Worm (Caenorhabditis elegans) whole organism, young adult: ENCODE measurements around the gene gcy-31.

Source experiments
- C06A6.2 ChIP-seq: fragments of 200-800 bp; sonication (Bioruptor generic); conservative IDR thresholded peaks from 2 replicates; pipeline ENCODE4 v1.3.6; 2022; ENCODE audit warnings: missing genetic modification characterization, missing compliant biosample characterization
- F57A8.1 ChIP-seq: fragments of 200-800 bp; sonication (Bioruptor generic); optimal IDR thresholded peaks from 2 replicates; lab custom pipeline; 2018; ENCODE audit warnings: mild to moderate bottlenecking, missing genetic modification characterization, moderate library complexity, missing compliant biosample characterization
- K11D2.4 ChIP-seq: fragments of 200-800 bp; sonication (Bioruptor generic); IDR thresholded peaks from 2 replicates; pipeline ENCODE4 v1.3.6; 2022; ENCODE audit warnings: missing genetic modification reagents, missing genetic modification characterization, missing compliant biosample characterization
- K12H6.12 ChIP-seq: fragments of 200-800 bp; sonication (Bioruptor generic); optimal IDR thresholded peaks from 2 replicates; lab custom pipeline; 2018; ENCODE audit warnings: mild to moderate bottlenecking, missing genetic modification characterization, missing compliant biosample characterization
- T07F8.4 ChIP-seq: sonication (generic microtip); optimal IDR thresholded peaks from 2 replicates; lab custom pipeline; 2016; ENCODE audit warnings: mild to moderate bottlenecking, missing genetic modification characterization, moderate library complexity, missing compliant biosample characterization
- Y56A3A.18 ChIP-seq: fragments of 200-800 bp; sonication (Bioruptor generic); IDR thresholded peaks from 2 replicates; pipeline ENCODE4 v1.3.6; 2022; ENCODE audit warnings: missing genetic modification reagents, missing genetic modification characterization, missing compliant biosample characterization
- Y67H2A.10 ChIP-seq: fragments of 200-800 bp; sonication (Bioruptor generic); conservative IDR thresholded peaks from 2 replicates; pipeline ENCODE4 v1.3.6; 2022; ENCODE audit warnings: missing genetic modification reagents, missing genetic modification characterization, missing compliant biosample characterization
- Y79H2A.3 ChIP-seq: fragments of 200-800 bp; sonication (Bioruptor generic); conservative IDR thresholded peaks from 2 replicates; pipeline ENCODE4 v1.3.6; 2022; ENCODE audit warnings: missing genetic modification reagents, missing genetic modification characterization, missing compliant biosample characterization
- ZK185.1 ChIP-seq: sonication (generic microtip); optimal IDR thresholded peaks from 2 replicates; lab custom pipeline; 2016; ENCODE audit warnings: mild to moderate bottlenecking, missing genetic modification characterization, missing compliant biosample characterization; ENCODE audit not compliant: poor library complexity, severe bottlenecking
- bed-1 ChIP-seq: fragments of 200-800 bp; sonication (Bioruptor generic); IDR thresholded peaks from 2 replicates; pipeline ENCODE4 v1.3.6; 2022; ENCODE audit warnings: missing genetic modification reagents, missing genetic modification characterization, missing compliant biosample characterization
- ceh-27 ChIP-seq: fragments of 200-800 bp; sonication (Bioruptor generic); optimal IDR thresholded peaks from 2 replicates; lab custom pipeline; 2018; ENCODE audit warnings: mild to moderate bottlenecking, missing genetic modification characterization, moderate library complexity, missing compliant biosample characterization
- chd-7 ChIP-seq: sonication (generic microtip); optimal IDR thresholded peaks from 2 replicates; lab custom pipeline; 2016; ENCODE audit warnings: mild to moderate bottlenecking, missing genetic modification characterization, moderate library complexity, missing compliant biosample characterization
- die-1 ChIP-seq: sonication (generic microtip); optimal IDR thresholded peaks from 2 replicates; lab custom pipeline; 2016; ENCODE audit warnings: missing genotype, mild to moderate bottlenecking, missing genetic modification characterization, missing compliant biosample characterization
- dox-1 ChIP-seq: fragments of 200-800 bp; sonication (Bioruptor generic); IDR thresholded peaks from 2 replicates; pipeline ENCODE4 v1.3.6; 2022; ENCODE audit warnings: missing genetic modification reagents, missing genetic modification characterization, missing compliant biosample characterization
- dpl-1 ChIP-seq: fragments of 150-350 bp; optimal IDR thresholded peaks from 2 replicates; lab custom pipeline; 2014; ENCODE audit warnings: missing biosample characterization, missing genetic modification reagents, missing genetic modification characterization
- egl-44 ChIP-seq: fragments of 200-800 bp; sonication (Bioruptor generic); IDR thresholded peaks from 2 replicates; pipeline ENCODE4 v1.3.6; 2022; ENCODE audit warnings: missing genetic modification reagents, missing genetic modification characterization, missing compliant biosample characterization
- gei-17 ChIP-seq: fragments of 200-800 bp; sonication (Bioruptor generic); optimal IDR thresholded peaks from 2 replicates; lab custom pipeline; 2018; ENCODE audit warnings: mild to moderate bottlenecking, missing genetic modification characterization, missing compliant biosample characterization
- hmg-1.2 ChIP-seq: fragments of 200-800 bp; sonication (Bioruptor generic); IDR thresholded peaks from 2 replicates; pipeline ENCODE4 v1.3.6; 2022; ENCODE audit warnings: missing genetic modification reagents, missing genetic modification characterization, missing compliant biosample characterization
- hmg-20 ChIP-seq: fragments of 200-800 bp; sonication (Bioruptor generic); IDR thresholded peaks from 2 replicates; pipeline ENCODE4 v1.3.6; 2022; ENCODE audit warnings: missing genetic modification reagents, missing genetic modification characterization, missing compliant biosample characterization
- hsf-1 ChIP-seq: fragments of 200-800 bp; sonication (Bioruptor generic); IDR thresholded peaks from 2 replicates; pipeline ENCODE4 v1.3.6; 2022; ENCODE audit warnings: missing genetic modification reagents, missing genetic modification characterization, missing compliant biosample characterization
- lin-26 ChIP-seq: fragments of 200-800 bp; sonication (Bioruptor generic); IDR thresholded peaks from 2 replicates; pipeline ENCODE4 v1.3.6; 2022; ENCODE audit warnings: missing genetic modification reagents, missing genetic modification characterization, missing compliant biosample characterization
- lin-40 ChIP-seq: sonication (generic microtip); optimal IDR thresholded peaks from 2 replicates; lab custom pipeline; 2016; ENCODE audit warnings: missing genetic modification characterization, mild to moderate bottlenecking, missing compliant biosample characterization, missing genotype, missing genetic modification reagents
- madf-6 ChIP-seq: fragments of 200-800 bp; sonication (Bioruptor generic); IDR thresholded peaks from 2 replicates; pipeline ENCODE4 v1.3.6; 2022; ENCODE audit warnings: missing genetic modification reagents, missing genetic modification characterization, missing compliant biosample characterization
- mel-28 ChIP-seq: sonication (generic microtip); optimal IDR thresholded peaks from 2 replicates; lab custom pipeline; 2016; ENCODE audit warnings: borderline replicate concordance, mild to moderate bottlenecking, missing genetic modification characterization, missing compliant biosample characterization
- nhr-80 ChIP-seq: sonication (generic microtip); optimal IDR thresholded peaks from 2 replicates; lab custom pipeline; 2016; ENCODE audit warnings: missing genetic modification characterization, missing compliant biosample characterization
- rec-8 ChIP-seq, 2 experiments: sonication (generic microtip); optimal IDR thresholded peaks; 2 replicates each; lab custom pipeline; 2016; ENCODE audit warnings: mild to moderate bottlenecking in 2 of 2, missing genetic modification characterization in 2 of 2, missing genetic modification reagents in 2 of 2, missing genotype in 2 of 2, missing biosample characterization in 1 of 2, missing compliant biosample characterization in 1 of 2, moderate library complexity in 1 of 2
- sea-2 ChIP-seq: fragments of 200-800 bp; sonication (Bioruptor generic); IDR thresholded peaks from 2 replicates; pipeline ENCODE4 v1.3.6; 2022; ENCODE audit warnings: missing genetic modification characterization, missing compliant biosample characterization
- snpc-1.3 ChIP-seq: sonication (generic microtip); optimal IDR thresholded peaks from 2 replicates; lab custom pipeline; 2017; ENCODE audit warnings: missing genetic modification characterization, mild to moderate bottlenecking, missing compliant biosample characterization, antibody characterized with exemption, moderate library complexity, missing genotype, missing genetic modification reagents; ENCODE audit not compliant: insufficient read depth
- snpc-4 ChIP-seq, 5 experiments: fragments of 150-350 bp in 1 of 5; sonication (generic microtip) in 4 of 5; optimal IDR thresholded peaks; 2 replicates each; lab custom pipeline; 2014 to 2018; ENCODE audit warnings: missing genetic modification characterization in 5 of 5, missing biosample characterization in 3 of 5, antibody characterized with exemption in 2 of 5, mild to moderate bottlenecking in 2 of 5, missing compliant biosample characterization in 2 of 5, missing genotype in 2 of 5, moderate library complexity in 2 of 5, missing genetic modification reagents in 1 of 5
- sptf-2 ChIP-seq: fragments of 200-800 bp; sonication (Bioruptor generic); optimal IDR thresholded peaks from 2 replicates; lab custom pipeline; 2018; ENCODE audit warnings: mild to moderate bottlenecking, missing genetic modification characterization, missing compliant biosample characterization
- tbp1 ChIP-seq: fragments of 200-800 bp; sonication (Bioruptor generic); optimal IDR thresholded peaks from 2 replicates; lab custom pipeline; 2018; ENCODE audit warnings: mild to moderate bottlenecking, missing genetic modification characterization, missing compliant biosample characterization
- tbx-9 ChIP-seq: sonication (generic microtip); optimal IDR thresholded peaks from 2 replicates; lab custom pipeline; 2016; ENCODE audit warnings: borderline replicate concordance, missing genetic modification characterization, inconsistent platforms, missing compliant biosample characterization
- zfh-2 ChIP-seq: fragments of 200-800 bp; sonication (Bioruptor generic); conservative IDR thresholded peaks from 2 replicates; pipeline ENCODE4 v1.3.6; 2022; ENCODE audit warnings: missing genetic modification reagents, missing genetic modification characterization, missing compliant biosample characterization
- ztf-18 ChIP-seq: sonication (generic microtip); optimal IDR thresholded peaks from 2 replicates; lab custom pipeline; 2016; ENCODE audit warnings: missing genotype, mild to moderate bottlenecking, missing genetic modification characterization, missing compliant biosample characterization
- ztf-6 ChIP-seq: fragments of 200-800 bp; sonication (Bioruptor generic); IDR thresholded peaks from 2 replicates; pipeline ENCODE4 v1.3.6; 2022; ENCODE audit warnings: missing genetic modification reagents, missing genetic modification characterization, missing compliant biosample characterization

The gcy-31 gene

ce11 chrX:2413277-2413676 is 14.0 kb downstream of the gcy-31 start, which contains the start of gene hlh-15:
hlh-15 (minus strand) TSS chrX:2413377.
- TF ChIP-seq die-1 (tag; lab: Kevin White, UChicago): no peak
- no peak for TF ChIP-seq K11D2.4 (GFP tag; lab: Robert Waterston, UW)
- TF ChIP-seq, all 124 proteins: peak for 0

ce11 chrX:2410978-2411377 is 16.3 kb downstream of the gcy-31 start:
- TF ChIP-seq sea-2 (GFP tag; lab: Robert Waterston, UW) (no peak), nhr-80 (tag; lab: Kevin White, UChicago) (peak; percentile 72)

- TF ChIP-seq nhr-80 (tag; lab: Kevin White, UChicago) (peak; percentile 65), ztf-6 (GFP tag; lab: Robert Waterston, UW) (no peak)
Measured at ce11 chrX:2409243-2409741, 18.0 kb downstream of the gcy-31 start, which contains the start of the genes C43H6.12 and trpp-12. C43H6.12 (plus strand) TSS chrX:2409607. trpp-12 (plus strand) TSS chrX:2409691.

DNA sequence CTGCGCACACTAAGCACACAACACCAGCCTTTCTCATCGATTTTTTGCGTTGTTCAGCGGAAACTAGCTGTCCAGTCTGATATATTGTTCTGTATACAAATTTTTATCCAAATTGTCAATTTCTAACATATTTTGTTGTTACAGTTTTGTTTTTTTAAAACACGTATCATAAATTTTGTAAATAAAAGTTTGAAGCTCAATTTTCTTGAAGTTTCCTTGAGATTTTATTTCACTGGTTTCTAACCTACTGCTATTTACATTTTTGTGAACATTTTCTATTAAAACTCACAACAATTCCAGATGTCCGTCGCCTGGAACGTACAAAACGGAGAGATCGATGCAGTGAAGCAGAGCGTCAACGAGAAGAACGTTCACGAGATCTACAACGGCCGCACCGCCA is 20.1 kb downstream of the gcy-31 start, which contains the start of gene mtpn-1:
TSS of gene mtpn-1 (plus strand) at position 301 of the 400 bp plus-strand sequence.
- TF ChIP-seq chd-7 (no peak), tbx-9 (tag; lab: Kevin White, UChicago) (no peak), ztf-18 (tag; lab: Kevin White, UChicago) (no peak), sptf-2 (no peak), dox-1 (GFP tag; lab: Robert Waterston, UW) (no peak)

DNA sequence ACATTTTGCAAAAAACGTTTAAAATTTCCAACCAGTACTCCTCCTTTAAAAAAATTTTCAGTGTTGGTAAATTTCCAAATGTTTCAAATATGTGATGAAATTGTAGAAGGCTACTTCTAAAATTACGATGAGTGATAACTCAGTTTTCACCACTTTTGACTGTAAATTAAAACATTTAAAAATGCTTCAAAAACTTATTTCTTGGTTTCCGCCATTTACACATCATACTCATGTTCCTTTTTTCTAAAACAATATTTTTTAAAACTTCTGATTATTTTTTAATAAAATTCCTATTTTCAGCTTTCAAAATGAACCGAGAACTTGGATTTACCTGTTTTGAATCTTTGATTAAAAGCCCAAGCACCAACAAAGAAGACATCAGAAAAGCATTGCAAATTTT is 23.6 kb downstream of the gcy-31 start, which contains the start of gene C43H6.4:
TSS of gene C43H6.4 (plus strand) at position 301 of the 400 bp plus-strand sequence.
- TF ChIP-seq zfh-2 (no peak), Y67H2A.10 (GFP tag; lab: Robert Waterston, UW) (no peak), ceh-27 (GFP tag; lab: Kevin White, UChicago) (no peak), lin-26 (GFP tag; lab: Robert Waterston, UW) (no peak), snpc-1.3 (tag; lab: Kevin White, UChicago) (no peak), dpl-1 (GFP tag; lab: Kevin White, UChicago) (no peak), mel-28 (tag; lab: Kevin White, UChicago) (no peak), Y79H2A.3 (GFP tag; lab: Robert Waterston, UW) (no peak), tbp1 (GFP tag; lab: Kevin White, UChicago) (no peak), bed-1 (GFP tag; lab: Robert Waterston, UW) (no peak), F57A8.1 (GFP tag; lab: Kevin White, UChicago) (no peak), snpc-4 (GFP tag; optimal IDR thresholded peaks at IDR 0.05; lab: Kevin White, UChicago) (no peak), snpc-4 (tag; optimal IDR thresholded peaks at IDR 0.05; lab: Kevin White, UChicago) (no peak), T07F8.4 (tag; lab: Kevin White, UChicago) (no peak)
- TF ChIP-seq, all 124 proteins: peak for 0

DNA sequence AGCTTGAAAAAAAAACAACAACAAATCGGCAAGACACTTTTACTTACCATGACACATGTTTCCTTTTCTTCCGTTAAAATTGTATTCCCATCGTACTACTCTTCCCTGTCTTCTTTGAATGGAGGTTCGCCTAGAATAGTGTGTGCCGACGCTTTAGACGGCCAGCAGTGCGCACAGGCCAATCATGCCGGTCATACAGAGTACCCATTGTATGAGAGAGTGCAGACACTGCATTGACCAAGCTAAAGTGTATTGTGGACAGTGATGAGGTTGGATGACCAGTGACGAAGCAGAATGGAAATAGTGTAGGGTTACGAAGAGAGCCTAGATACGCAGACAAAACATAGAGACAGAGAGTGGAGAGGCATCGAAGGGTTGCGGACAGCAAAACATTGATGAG is 25.4 kb downstream of the gcy-31 start, which contains the start of gene dhhc-9:
TSS of gene dhhc-9 (minus strand) at position 154 of the 400 bp plus-strand sequence.
- TF ChIP-seq madf-6 (0 out of 2 replicates have a peak, but pooled peaks have one; percentile 11), hmg-20 (GFP tag; lab: Robert Waterston, UW) (peak; percentile 24; the same call in 1 of the 2 replicates), K12H6.12 (tag; lab: Kevin White, UChicago) (peak; percentile 27), chd-7 (no peak), hsf-1 (GFP tag; lab: Robert Waterston, UW) (no peak), rec-8 (tag; optimal IDR thresholded peaks at IDR 0.05; lab: Kevin White, UChicago) (no peak), snpc-4 (GFP tag; optimal IDR thresholded peaks at IDR 0.05; lab: Kevin White, UChicago) (no peak), snpc-4 (tag; optimal IDR thresholded peaks at IDR 0.05; lab: Kevin White, UChicago) (peak in 1 of 4 experiments; percentile 7), dpl-1 (GFP tag; lab: Kevin White, UChicago) (no peak), Y56A3A.18 (GFP tag; lab: Robert Waterston, UW) (0 out of 2 replicates have a peak, but pooled peaks have one; percentile 70), K11D2.4 (GFP tag; lab: Robert Waterston, UW) (0 out of 2 replicates have a peak, but pooled peaks have one; percentile 40), gei-17 (peak; percentile 52), dox-1 (GFP tag; lab: Robert Waterston, UW) (0 out of 2 replicates have a peak, but pooled peaks have one; percentile 62), hmg-1.2 (GFP tag; lab: Robert Waterston, UW) (peak; percentile 97), ZK185.1 (tag; lab: Kevin White, UChicago) (peak; percentile 33), nhr-80 (tag; lab: Kevin White, UChicago) (peak; percentile 52), C06A6.2 (GFP tag; lab: Robert Waterston, UW) (peak; percentile 19; the same call in 1 of the 2 replicates), egl-44 (0 out of 2 replicates have a peak, but pooled peaks have one; percentile 35), lin-40 (tag; lab: Kevin White, UChicago) (peak; percentile 66)
- TF ChIP-seq, all 124 proteins: peak for 14
